Worm (Caenorhabditis elegans): ENCODE measurements around the gene W01A11.7.

W01A11.7 gene

ce11 chrV:6505339-6505811 is at the start of gene W01A11.7:
Gene W01A11.7, minus strand, starts transcription at chrV:6505389.
- TF ChIP-seq ztf-23 (GFP tag; IDR thresholded peaks at IDR 0.05) (no peak), med-1 (GFP tag; optimal IDR thresholded peaks at IDR 0.05; ENCODE audit: insufficient read depth) (no peak), cog-1 (tag; optimal IDR thresholded peaks at IDR 0.05) (no peak), klf-2 (GFP tag; conservative IDR thresholded peaks at IDR 0.05) (no peak), ztf-29 (GFP tag; IDR thresholded peaks at IDR 0.05) (no peak), flt-1 (GFP tag; IDR thresholded peaks at IDR 0.05) (no peak), ref-1 (GFP tag; conservative IDR thresholded peaks at IDR 0.05) (no peak), tab-1 (GFP tag; IDR thresholded peaks at IDR 0.05) (no peak), T22C8.4 (GFP tag; IDR thresholded peaks at IDR 0.05) (no peak)

- TF ChIP-seq cog-1 (tag; optimal IDR thresholded peaks at IDR 0.05) (no peak), ref-1 (GFP tag; conservative IDR thresholded peaks at IDR 0.05) (no peak), tab-1 (GFP tag; IDR thresholded peaks at IDR 0.05) (no peak)
Measured at ce11 chrV:6554308-6554707, 49.1 kb upstream of the W01A11.7 start, which contains the start of gene K04A8.19. Gene K04A8.19, minus strand, starts transcription at chrV:6554408.

- TF ChIP-seq tab-1 (GFP tag; IDR thresholded peaks at IDR 0.05) (0 out of 2 replicates have a peak, but pooled peaks have one; percentile 57), T22C8.4 (GFP tag; IDR thresholded peaks at IDR 0.05) (no peak; the same call in 1 of the 2 replicates), med-1 (GFP tag; optimal IDR thresholded peaks at IDR 0.05; ENCODE audit: insufficient read depth) (no peak), ref-1 (GFP tag; conservative IDR thresholded peaks at IDR 0.05) (peak; percentile 51; the same call in 1 of the 2 replicates), ztf-23 (GFP tag; IDR thresholded peaks at IDR 0.05) (no peak), flt-1 (GFP tag; IDR thresholded peaks at IDR 0.05) (peak; percentile 60; the same call in 1 of the 2 replicates), klf-2 (GFP tag; conservative IDR thresholded peaks at IDR 0.05) (no peak), ztf-29 (GFP tag; IDR thresholded peaks at IDR 0.05) (no peak), cog-1 (tag; optimal IDR thresholded peaks at IDR 0.05) (no peak)
Measured at ce11 chrV:6551707-6552390, 46.7 kb upstream of the W01A11.7 start, which contains the start of gene twk-10. Gene twk-10, plus strand, starts transcription at chrV:6552340.

ce11 chrV:6549871-6550270 is 44.7 kb upstream of the W01A11.7 start, which contains the start of gene lipl-4:
Gene lipl-4, plus strand, starts transcription at chrV:6550171.
- TF ChIP-seq ztf-23 (GFP tag; IDR thresholded peaks at IDR 0.05) = no peak
- TF ChIP-seq tab-1 (GFP tag; IDR thresholded peaks at IDR 0.05) = no peak
- no peak for TF ChIP-seq cog-1 (tag; optimal IDR thresholded peaks at IDR 0.05)
- TF ChIP-seq klf-2 (GFP tag; conservative IDR thresholded peaks at IDR 0.05) = no peak
- no peak for TF ChIP-seq T22C8.4 (GFP tag; IDR thresholded peaks at IDR 0.05)
- no peak for TF ChIP-seq ztf-29 (GFP tag; IDR thresholded peaks at IDR 0.05)
- no peak for TF ChIP-seq ref-1 (GFP tag; conservative IDR thresholded peaks at IDR 0.05)
- no peak for TF ChIP-seq flt-1 (GFP tag; IDR thresholded peaks at IDR 0.05)
- TF ChIP-seq med-1 (GFP tag; optimal IDR thresholded peaks at IDR 0.05; ENCODE audit: insufficient read depth) = no peak

- TF ChIP-seq ztf-29 (GFP tag; IDR thresholded peaks at IDR 0.05) (no peak), T22C8.4 (GFP tag; IDR thresholded peaks at IDR 0.05) (no peak), ztf-23 (GFP tag; IDR thresholded peaks at IDR 0.05) (no peak), med-1 (GFP tag; optimal IDR thresholded peaks at IDR 0.05; ENCODE audit: insufficient read depth) (no peak), klf-2 (GFP tag; conservative IDR thresholded peaks at IDR 0.05) (no peak), cog-1 (tag; optimal IDR thresholded peaks at IDR 0.05) (no peak), tab-1 (GFP tag; IDR thresholded peaks at IDR 0.05) (no peak), ref-1 (GFP tag; conservative IDR thresholded peaks at IDR 0.05) (no peak), flt-1 (GFP tag; IDR thresholded peaks at IDR 0.05) (no peak)
Measured at ce11 chrV:6549148-6549547, 44.0 kb upstream of the W01A11.7 start, which contains the start of gene K04A8.20. Gene K04A8.20, plus strand, starts transcription at chrV:6549448.

ce11 chrV:6548309-6548708 is 43.1 kb upstream of the W01A11.7 start:
- no peak for TF ChIP-seq med-1 (GFP tag; optimal IDR thresholded peaks at IDR 0.05; ENCODE audit: insufficient read depth)
- no peak for TF ChIP-seq ztf-23 (GFP tag; IDR thresholded peaks at IDR 0.05)
- TF ChIP-seq tab-1 (GFP tag; IDR thresholded peaks at IDR 0.05) = no peak
- no peak for TF ChIP-seq ztf-29 (GFP tag; IDR thresholded peaks at IDR 0.05)
- no peak for TF ChIP-seq ref-1 (GFP tag; conservative IDR thresholded peaks at IDR 0.05)
- no peak for TF ChIP-seq flt-1 (GFP tag; IDR thresholded peaks at IDR 0.05)
- no peak for TF ChIP-seq klf-2 (GFP tag; conservative IDR thresholded peaks at IDR 0.05)
- no peak for TF ChIP-seq T22C8.4 (GFP tag; IDR thresholded peaks at IDR 0.05)
- TF ChIP-seq cog-1 (tag; optimal IDR thresholded peaks at IDR 0.05) = no peak

- TF ChIP-seq ztf-29 (GFP tag; IDR thresholded peaks at IDR 0.05) (no peak), ref-1 (GFP tag; conservative IDR thresholded peaks at IDR 0.05) (no peak), T22C8.4 (GFP tag; IDR thresholded peaks at IDR 0.05) (no peak), ztf-23 (GFP tag; IDR thresholded peaks at IDR 0.05) (no peak), klf-2 (GFP tag; conservative IDR thresholded peaks at IDR 0.05) (no peak), flt-1 (GFP tag; IDR thresholded peaks at IDR 0.05) (no peak), med-1 (GFP tag; optimal IDR thresholded peaks at IDR 0.05; ENCODE audit: insufficient read depth) (no peak), tab-1 (GFP tag; IDR thresholded peaks at IDR 0.05) (no peak), cog-1 (tag; optimal IDR thresholded peaks at IDR 0.05) (no peak)
Measured at ce11 chrV:6546450-6547171, 41.4 kb upstream of the W01A11.7 start, which contains the start of gene dre-1. Gene dre-1, minus strand, starts transcription at chrV:6546500.

ce11 chrV:6544999-6545398 is 39.8 kb upstream of the W01A11.7 start:
- TF ChIP-seq flt-1 (GFP tag; IDR thresholded peaks at IDR 0.05) (0 out of 2 replicates have a peak, but pooled peaks have one; percentile 6), tab-1 (GFP tag; IDR thresholded peaks at IDR 0.05) (no peak), ref-1 (GFP tag; conservative IDR thresholded peaks at IDR 0.05) (no peak)

ce11 chrV:6541875-6542274 is 36.7 kb upstream of the W01A11.7 start:
- TF ChIP-seq ztf-23 (GFP tag; IDR thresholded peaks at IDR 0.05) (0 out of 2 replicates have a peak, but pooled peaks have one; percentile 19), cog-1 (tag; optimal IDR thresholded peaks at IDR 0.05) (peak; percentile 21), T22C8.4 (GFP tag; IDR thresholded peaks at IDR 0.05) (no peak)

Data from whole organism, midembryonic.